Fruit fly (Drosophila melanogaster) whole organism, wandering third instar larva: ENCODE results near the gene CG6481.

Experiments used
- Dfd ChIP-seq: fragments of >200 bp; optimal IDR thresholded peaks from 2 replicates; lab custom pipeline; 2017; ENCODE audit warnings: missing biosample characterization, missing genetic modification characterization
- Hr78 ChIP-seq: fragments of >200 bp; optimal IDR thresholded peaks from 2 replicates; lab custom pipeline; 2017; ENCODE audit warnings: missing biosample characterization, missing genetic modification characterization
- jim ChIP-seq: fragments of 175-275, 200-325 bp; sonication (Bioruptor generic); optimal IDR thresholded peaks from 2 replicates; lab custom pipeline; 2016; ENCODE audit warnings: missing biosample characterization, mild to moderate bottlenecking, missing genetic modification characterization
- pan ChIP-seq: fragments of >200 bp; optimal IDR thresholded peaks from 2 replicates; lab custom pipeline; 2017
- psq ChIP-seq: fragments of 200-800 bp; sonication (Bioruptor generic); optimal IDR thresholded peaks from 3 replicates; lab custom pipeline; 2017; ENCODE audit warnings: missing biosample characterization, mild to moderate bottlenecking, missing genetic modification characterization, moderate library complexity
- usp ChIP-seq: fragments of >200 bp; optimal IDR thresholded peaks from 2 replicates; lab custom pipeline; 2017; ENCODE audit warnings: missing biosample characterization, missing genetic modification characterization

DNA sequence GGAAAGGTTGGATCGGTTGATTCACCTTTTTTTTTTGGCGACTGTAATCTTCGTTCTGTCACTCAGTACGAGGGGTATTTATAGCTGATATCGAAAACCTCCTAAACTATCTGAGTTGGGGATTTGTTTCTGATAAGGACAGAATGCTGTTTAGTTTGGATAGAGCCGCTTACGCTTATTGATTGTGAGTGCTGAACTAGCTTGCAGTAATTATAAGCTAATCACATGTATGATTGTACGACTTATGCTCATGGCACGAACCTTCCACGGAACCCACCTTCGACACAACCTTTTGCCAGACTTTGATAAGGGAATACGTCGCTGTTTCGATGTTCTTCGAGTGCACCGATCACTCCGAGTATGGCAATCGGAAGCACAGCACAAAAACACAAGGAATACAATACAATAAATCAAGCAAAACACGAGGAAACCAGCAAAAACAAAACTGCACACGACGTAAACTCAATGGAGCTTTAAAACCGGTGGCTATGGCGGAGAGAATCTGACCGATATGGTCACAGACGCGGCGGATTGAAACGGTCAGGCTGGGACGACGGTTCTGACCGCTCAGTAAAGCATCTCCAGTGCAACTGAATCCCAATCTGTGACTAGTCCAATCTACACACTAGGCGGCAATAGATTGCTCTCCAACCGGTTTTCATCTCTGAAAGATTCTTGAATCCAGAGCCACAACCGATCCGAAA lies 35.7 kb downstream of the CG6481 start, which contains the start of gene psh:
- TF ChIP-seq psq (GFP tag; lab: Kevin White, UChicago) = no peak
- TF ChIP-seq jim = no peak
- TF ChIP-seq usp (GFP tag; lab: Kevin White, UChicago) = no peak
- no peak for TF ChIP-seq pan
- TF ChIP-seq Dfd = no peak
- TF ChIP-seq Hr78 (GFP tag; lab: Kevin White, UChicago) = no peak
